Worm (Caenorhabditis elegans) whole organism, L4 larva: ENCODE data around the gene K01A6.6.

ENCODE experiments used
- ZK546.5 ChIP-seq, 2 experiments: sonication (generic microtip); optimal IDR thresholded peaks; 2 replicates each; lab custom pipeline; 2017; ENCODE audit warnings: missing biosample characterization in 2 of 2, missing genetic modification characterization in 2 of 2
- aly-2 ChIP-seq: sonication (generic microtip); optimal IDR thresholded peaks from 2 replicates; lab custom pipeline; 2018; ENCODE audit warnings: missing biosample characterization, missing genetic modification characterization
- ceh-28 ChIP-seq: fragments of 150-350 bp; optimal IDR thresholded peaks from 2 replicates; lab custom pipeline; 2014; ENCODE audit warnings: missing biosample characterization, missing genetic modification reagents, missing genetic modification characterization
- fkh-10 ChIP-seq: fragments of 150-350 bp; optimal IDR thresholded peaks from 2 replicates; lab custom pipeline; 2014; ENCODE audit warnings: missing biosample characterization, missing genetic modification reagents, missing genetic modification characterization
- gei-8 ChIP-seq: fragments of 200-800 bp; sonication (Bioruptor generic); optimal IDR thresholded peaks from 2 replicates; lab custom pipeline; 2018; ENCODE audit warnings: mild to moderate bottlenecking, missing genetic modification characterization, missing compliant biosample characterization
- jun-1 ChIP-seq: fragments of 150-350 bp; optimal IDR thresholded peaks from 2 replicates; lab custom pipeline; 2014; ENCODE audit warnings: missing biosample characterization, missing genetic modification reagents, missing genetic modification characterization
- lim-7 ChIP-seq: fragments of 200-800 bp; sonication (Bioruptor generic); IDR thresholded peaks from 2 replicates; pipeline ENCODE4 v1.3.6; 2022; ENCODE audit warnings: missing genetic modification characterization, missing compliant biosample characterization
- mdt-29 ChIP-seq: fragments of 200-800 bp; sonication (Bioruptor generic); IDR thresholded peaks from 2 replicates; pipeline ENCODE4 v1.3.6; 2022; ENCODE audit warnings: missing genetic modification reagents, missing genetic modification characterization, missing compliant biosample characterization
- mxl-2 ChIP-seq: fragments of 200-800 bp; sonication (Bioruptor generic); conservative IDR thresholded peaks from 2 replicates; pipeline ENCODE4 v1.3.6; 2022; ENCODE audit warnings: missing genetic modification reagents, missing genetic modification characterization, missing compliant biosample characterization
- pqm-1 ChIP-seq: sonication (generic microtip); optimal IDR thresholded peaks from 2 replicates; lab custom pipeline; 2017; ENCODE audit warnings: missing biosample characterization, missing genetic modification characterization
- snpc-4 ChIP-seq: fragments of 150-350 bp; optimal IDR thresholded peaks from 2 replicates; lab custom pipeline; 2014; ENCODE audit warnings: missing biosample characterization, missing genetic modification characterization
- tra-1 ChIP-seq: fragments of 200-800 bp; sonication (Bioruptor generic); IDR thresholded peaks from 2 replicates; pipeline ENCODE4 v1.3.6; 2022; ENCODE audit warnings: missing genetic modification reagents, missing genetic modification characterization, missing compliant biosample characterization
- unc-130 ChIP-seq: sonication (generic microtip); optimal IDR thresholded peaks from 2 replicates; lab custom pipeline; 2016; ENCODE audit warnings: missing genetic modification reagents, missing genetic modification characterization, missing compliant biosample characterization
- ztf-7 ChIP-seq: fragments of 150-350 bp; optimal IDR thresholded peaks from 2 replicates; lab custom pipeline; 2014; ENCODE audit warnings: missing biosample characterization, missing genetic modification characterization

- TF ChIP-seq unc-130 (GFP tag; lab: Kevin White, UChicago) (no peak), pqm-1 (tag; lab: Kevin White, UChicago) (no peak), snpc-4 (tag; lab: Kevin White, UChicago) (no peak), gei-8 (GFP tag; lab: Kevin White, UChicago) (no peak), ztf-7 (tag; lab: Kevin White, UChicago) (no peak), tra-1 (GFP tag; lab: Robert Waterston, UW) (no peak), mdt-29 (GFP tag; lab: Robert Waterston, UW) (no peak), mxl-2 (no peak), fkh-10 (GFP tag; lab: Kevin White, UChicago) (no peak), aly-2 (tag; lab: Kevin White, UChicago) (no peak), ZK546.5 (tag; optimal IDR thresholded peaks at IDR 0.05; lab: Kevin White, UChicago) (no peak), lim-7 (GFP tag; lab: Robert Waterston, UW) (no peak), jun-1 (tag; lab: Kevin White, UChicago) (no peak), ceh-28 (no peak)
These were observed at the start of gene K01A6.6 for ce11 chrIV:11735025-11735424.
